Worm (Caenorhabditis elegans): ENCODE data around the gene sos-1.

DNA sequence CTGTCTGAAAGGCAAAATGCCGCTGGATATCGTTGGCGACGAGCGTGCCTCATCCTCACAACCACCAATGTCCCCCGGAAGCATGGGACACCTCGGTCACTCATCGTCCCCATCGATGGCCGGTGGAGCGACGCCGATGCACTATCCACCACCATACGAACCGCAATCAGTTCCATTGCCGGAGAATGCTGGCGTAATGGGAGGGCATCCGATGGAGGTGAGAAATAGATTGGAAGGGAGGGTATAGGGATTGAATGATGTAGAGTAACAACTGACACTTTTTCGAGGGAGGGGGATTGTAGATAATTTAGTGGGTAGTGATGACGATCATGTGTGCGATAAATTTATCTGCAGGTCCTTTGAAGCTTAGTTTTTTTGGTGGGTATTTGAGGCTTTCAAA is 46.5 kb downstream of the sos-1 start:
- no peak for TF ChIP-seq daf-12 (tag; optimal IDR thresholded peaks at IDR 0.05)
- TF ChIP-seq F10B5.3 (tag; optimal IDR thresholded peaks at IDR 0.05) = no peak
- TF ChIP-seq R02D3.7 (tag; optimal IDR thresholded peaks at IDR 0.05) = no peak
- no peak for TF ChIP-seq ceh-28 (tag; optimal IDR thresholded peaks at IDR 0.05)
- no peak for TF ChIP-seq ces-1 (GFP tag; optimal IDR thresholded peaks at IDR 0.05)
- no peak for TF ChIP-seq php-3 (GFP tag; IDR thresholded peaks at IDR 0.05)
- TF ChIP-seq lin-38 (GFP tag; IDR thresholded peaks at IDR 0.05) = no peak
- no peak for TF ChIP-seq zag-1 (tag; optimal IDR thresholded peaks at IDR 0.05)
- TF ChIP-seq ceh-44 (GFP tag; IDR thresholded peaks at IDR 0.05) = no peak
- no peak for TF ChIP-seq gei-8 (GFP tag; optimal IDR thresholded peaks at IDR 0.05)
- no peak for TF ChIP-seq rbr-2 (tag; optimal IDR thresholded peaks at IDR 0.05)
- no peak for TF ChIP-seq nhr-76 (tag; optimal IDR thresholded peaks at IDR 0.05)

Data from whole organism, L4 larva.